Fruit fly (Drosophila melanogaster) S2 (cell line): ENCODE measurements around the gene dnd.

Experiments used
- CG8478 ChIP-seq: fragments of >200 bp; optimal IDR thresholded peaks from 2 replicates; lab custom pipeline; 2018
- CTCF ChIP-seq, 2 experiments: fragments of >200 bp; optimal IDR thresholded peaks; 2 replicates each; lab custom pipeline; 2018

DNA sequence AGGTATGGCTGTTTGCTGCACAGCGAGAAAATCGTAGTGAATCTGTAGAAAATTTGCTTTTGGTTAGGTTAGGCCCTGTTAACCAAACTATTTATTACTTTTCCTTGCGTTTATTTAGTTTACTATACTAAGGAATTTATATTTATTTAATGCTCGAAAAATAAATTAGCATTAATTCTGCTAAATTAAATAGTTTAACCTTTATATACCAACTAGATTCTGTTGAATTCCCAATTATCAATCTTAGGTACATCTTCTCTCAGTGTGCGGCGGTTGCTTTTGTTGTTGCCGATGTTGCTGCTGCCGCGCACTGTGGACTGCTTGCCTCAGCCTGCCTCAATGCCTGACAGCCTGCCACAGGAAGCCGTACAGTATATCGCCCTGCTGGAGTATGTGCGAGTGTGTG is 12.0 kb upstream of the dnd start:
- TF ChIP-seq CTCF (optimal IDR thresholded peaks at IDR 0.05; lab: Kevin White, UChicago) (no peak), CG8478 (lab: Kevin White, UChicago) (no peak)
